Fruit fly (Drosophila melanogaster) whole organism, embryonic: ENCODE data around the gene CG42571.

Experiments used
- ATbp ChIP-seq: fragments of 200-800 bp; sonication (Bioruptor generic); optimal IDR thresholded peaks from 2 replicates; lab custom pipeline; 2017; ENCODE audit warnings: missing biosample characterization, mild to moderate bottlenecking, missing genetic modification characterization, missing genetic modification reagents
- Aef1 ChIP-seq: fragments of 200-800 bp; sonication (Bioruptor generic); IDR thresholded peaks from 3 replicates; pipeline ENCODE4 v1.3.6; 2022; ENCODE audit warnings: missing biosample characterization, missing genetic modification characterization
- Antp ChIP-seq: fragments of 200-800 bp; sonication (Bioruptor generic); optimal IDR thresholded peaks from 3 replicates; lab custom pipeline; 2016; ENCODE audit warnings: missing biosample characterization, missing genetic modification characterization
- CG11093 ChIP-seq: fragments of 200-800 bp; sonication (Bioruptor generic); IDR thresholded peaks from 3 replicates; pipeline ENCODE4 v1.3.6; 2022; ENCODE audit warnings: missing biosample characterization, missing genetic modification characterization
- CG11398 ChIP-seq: fragments of 200-800 bp; sonication (Bioruptor generic); optimal IDR thresholded peaks from 2 replicates; lab custom pipeline; 2016; ENCODE audit warnings: missing biosample characterization, missing genetic modification characterization
- CG11723 ChIP-seq: fragments of 200-800 bp; sonication (Bioruptor generic); optimal IDR thresholded peaks from 2 replicates; lab custom pipeline; 2017; ENCODE audit warnings: missing biosample characterization, mild to moderate bottlenecking, missing genetic modification characterization
- CG12391 ChIP-seq: fragments of 200-800 bp; sonication (Bioruptor generic); optimal IDR thresholded peaks from 3 replicates; lab custom pipeline; 2018; ENCODE audit warnings: missing biosample characterization, mild to moderate bottlenecking, missing genetic modification characterization, moderate library complexity
- CG15011 ChIP-seq: fragments of 200-800 bp; sonication (Bioruptor generic); optimal IDR thresholded peaks from 3 replicates; lab custom pipeline; 2018; ENCODE audit warnings: missing biosample characterization, mild to moderate bottlenecking, missing genetic modification characterization
- CG1832 ChIP-seq: fragments of 200-800 bp; sonication (Bioruptor generic); optimal IDR thresholded peaks from 2 replicates; lab custom pipeline; 2017; ENCODE audit warnings: missing biosample characterization, mild to moderate bottlenecking, missing genetic modification characterization, inconsistent platforms
- CG2116 ChIP-seq: fragments of 200-800 bp; sonication (Bioruptor generic); optimal IDR thresholded peaks from 3 replicates; lab custom pipeline; 2018; ENCODE audit warnings: missing biosample characterization, mild to moderate bottlenecking, missing genetic modification characterization
- CG2678 ChIP-seq: fragments of 200-800 bp; sonication (Bioruptor generic); optimal IDR thresholded peaks from 3 replicates; lab custom pipeline; 2019; ENCODE audit warnings: missing biosample characterization, mild to moderate bottlenecking, missing genetic modification characterization, moderate library complexity
- CG2712 ChIP-seq: fragments of 200-800 bp; optimal IDR thresholded peaks from 3 replicates; lab custom pipeline; 2019; ENCODE audit warnings: missing biosample characterization, mild to moderate bottlenecking, missing genetic modification characterization, moderate library complexity
- CG34376 ChIP-seq: fragments of 200-800 bp; sonication (Bioruptor generic); optimal IDR thresholded peaks from 2 replicates; lab custom pipeline; 2018; ENCODE audit warnings: missing biosample characterization, mild to moderate bottlenecking, missing genetic modification characterization
- CG3847 ChIP-seq: fragments of 200-800 bp; sonication (Bioruptor generic); IDR thresholded peaks from 2 replicates; pipeline ENCODE4 v1.3.6; 2022; ENCODE audit warnings: missing biosample characterization, missing genetic modification characterization
- CG4404 ChIP-seq: fragments of 200-800 bp; sonication (Bioruptor generic); IDR thresholded peaks from 2 replicates; pipeline ENCODE4 v1.3.6; 2022; ENCODE audit warnings: missing biosample characterization, missing genetic modification characterization
- CG6683 ChIP-seq: fragments of 200-800 bp; sonication (Bioruptor generic); optimal IDR thresholded peaks from 2 replicates; lab custom pipeline; 2017; ENCODE audit warnings: missing biosample characterization, mild to moderate bottlenecking, missing genetic modification characterization, missing genetic modification reagents
- CG6765 ChIP-seq: fragments of 200-800 bp; sonication (Bioruptor generic); optimal IDR thresholded peaks from 3 replicates; lab custom pipeline; 2017; ENCODE audit warnings: missing biosample characterization, mild to moderate bottlenecking, missing genetic modification characterization
- CTCF ChIP-seq: fragments of 200-800 bp; sonication (Bioruptor generic); optimal IDR thresholded peaks from 2 replicates; lab custom pipeline; 2017; ENCODE audit warnings: missing biosample characterization, mild to moderate bottlenecking, missing genetic modification characterization, moderate library complexity
- Dll ChIP-seq: fragments of 200-800 bp; sonication (Bioruptor generic); IDR thresholded peaks from 4 replicates; pipeline ENCODE4 v1.3.6; 2022; ENCODE audit warnings: missing biosample characterization, missing genetic modification characterization; ENCODE audit not compliant: partially characterized antibody
- GATAe ChIP-seq: fragments of 200-800 bp; sonication (Bioruptor generic); conservative IDR thresholded peaks from 2 replicates; pipeline ENCODE4 v1.3.6; 2022; ENCODE audit warnings: missing biosample characterization, missing genetic modification characterization
- HmgZ ChIP-seq: fragments of 200-800 bp; sonication (Bioruptor generic); optimal IDR thresholded peaks from 2 replicates; lab custom pipeline; 2018; ENCODE audit warnings: missing biosample characterization, mild to moderate bottlenecking, missing genetic modification characterization
- Lim3 ChIP-seq: fragments of 200-800 bp; sonication (Bioruptor generic); IDR thresholded peaks from 2 replicates; pipeline ENCODE4 v1.3.6; 2022; ENCODE audit warnings: missing biosample characterization, missing genetic modification characterization
- NC2β ChIP-seq: fragments of 200-800 bp; sonication (Bioruptor generic); optimal IDR thresholded peaks from 2 replicates; lab custom pipeline; 2016; ENCODE audit warnings: missing biosample characterization, missing genetic modification characterization
- Nf-YA ChIP-seq: fragments of 200-800 bp; sonication (Bioruptor generic); IDR thresholded peaks from 2 replicates; pipeline ENCODE4 v1.3.6; 2022; ENCODE audit warnings: missing biosample characterization, missing genetic modification characterization
- Oaz ChIP-seq: fragments of 200-800 bp; sonication (Bioruptor generic); IDR thresholded peaks from 2 replicates; pipeline ENCODE4 v1.3.6; 2022; ENCODE audit warnings: missing biosample characterization, missing genetic modification characterization
- Oli ChIP-seq: fragments of 200-800 bp; sonication (Bioruptor generic); optimal IDR thresholded peaks from 2 replicates; lab custom pipeline; 2018; ENCODE audit warnings: missing biosample characterization, mild to moderate bottlenecking, missing genetic modification characterization, moderate library complexity
- Ptx1 ChIP-seq: fragments of 200-800 bp; sonication (Bioruptor generic); IDR thresholded peaks from 2 replicates; pipeline ENCODE4 v1.3.6; 2022; ENCODE audit warnings: missing biosample characterization, missing genetic modification characterization
- Vsx1 ChIP-seq: fragments of 200-800 bp; sonication (Bioruptor generic); optimal IDR thresholded peaks from 2 replicates; lab custom pipeline; 2017; ENCODE audit warnings: missing biosample characterization, mild to moderate bottlenecking, missing genetic modification characterization, missing genetic modification reagents
- ase ChIP-seq: fragments of 200-800 bp; sonication (Bioruptor generic); IDR thresholded peaks from 3 replicates; pipeline ENCODE4 v1.3.6; 2022; ENCODE audit warnings: missing biosample characterization, missing genetic modification characterization
- ato ChIP-seq: fragments of 200-800 bp; sonication (Bioruptor generic); IDR thresholded peaks from 2 replicates; pipeline ENCODE4 v1.3.6; 2022; ENCODE audit warnings: missing biosample characterization, missing genetic modification characterization; ENCODE audit not compliant: partially characterized antibody
- az2 ChIP-seq: fragments of 200-800 bp; sonication (Bioruptor generic); optimal IDR thresholded peaks from 3 replicates; lab custom pipeline; 2016; ENCODE audit warnings: missing biosample characterization, missing genetic modification characterization
- bsh ChIP-seq, 2 experiments: fragments of 200-800 bp; sonication (Bioruptor generic); optimal IDR thresholded peaks; 2 replicates each; lab custom pipeline; 2017 to 2018; ENCODE audit warnings: mild to moderate bottlenecking in 2 of 2, missing biosample characterization in 2 of 2, missing genetic modification characterization in 2 of 2, moderate library complexity in 1 of 2
- dimm ChIP-seq: fragments of 200-800 bp; sonication (Bioruptor generic); IDR thresholded peaks from 2 replicates; pipeline ENCODE4 v1.3.6; 2022; ENCODE audit warnings: missing biosample characterization, missing genetic modification characterization
- ems ChIP-seq: fragments of 200-800 bp; sonication (Bioruptor generic); optimal IDR thresholded peaks from 3 replicates; lab custom pipeline; 2016; ENCODE audit warnings: missing biosample characterization, missing genetic modification characterization
- exex ChIP-seq: fragments of 200-800 bp; sonication (Bioruptor generic); optimal IDR thresholded peaks from 4 replicates; lab custom pipeline; 2018; ENCODE audit warnings: missing biosample characterization, mild to moderate bottlenecking, missing genetic modification characterization, moderate library complexity
- fd64A ChIP-seq: fragments of 200-800 bp; sonication (Bioruptor generic); optimal IDR thresholded peaks from 3 replicates; lab custom pipeline; 2018; ENCODE audit warnings: missing biosample characterization, mild to moderate bottlenecking, missing genetic modification characterization
- fru ChIP-seq: fragments of >200 bp; optimal IDR thresholded peaks from 2 replicates; lab custom pipeline; 2017
- hb ChIP-seq: fragments of 200-800 bp; sonication (Bioruptor generic); IDR thresholded peaks from 3 replicates; pipeline ENCODE4 v1.3.6; 2022; ENCODE audit warnings: missing biosample characterization, missing genetic modification characterization; ENCODE audit not compliant: partially characterized antibody
- ind ChIP-seq: fragments of 200-800 bp; sonication (Bioruptor generic); optimal IDR thresholded peaks from 3 replicates; lab custom pipeline; 2016; ENCODE audit warnings: missing biosample characterization, missing genetic modification characterization
- lov ChIP-seq, 2 experiments: fragments of 200-800 bp in 1 of 2; fragments of >200 bp in 1 of 2; sonication (Bioruptor generic) in 1 of 2; IDR thresholded peaks in 1 of 2; optimal IDR thresholded peaks in 1 of 2; 2 replicates in 1 of 2; 3 replicates in 1 of 2; pipeline versions ENCODE4 v1.3.6 to Lab custom; 2017 to 2022; ENCODE audit warnings: missing biosample characterization in 1 of 2, missing genetic modification characterization in 1 of 2
- mam ChIP-seq: fragments of 200-800 bp; sonication (Bioruptor generic); optimal IDR thresholded peaks from 3 replicates; lab custom pipeline; 2016; ENCODE audit warnings: missing biosample characterization, missing genetic modification characterization
- nau ChIP-seq: fragments of 200-800 bp; sonication (Bioruptor generic); optimal IDR thresholded peaks from 3 replicates; lab custom pipeline; 2017; ENCODE audit warnings: missing biosample characterization, mild to moderate bottlenecking, missing genetic modification characterization, missing genetic modification reagents
- peb ChIP-seq: fragments of 200-800 bp; sonication (Bioruptor generic); IDR thresholded peaks from 2 replicates; pipeline ENCODE4 v1.3.6; 2022; ENCODE audit warnings: missing biosample characterization, missing genetic modification characterization
- ro ChIP-seq: fragments of 200-800 bp; sonication (Bioruptor generic); IDR thresholded peaks from 2 replicates; pipeline ENCODE4 v1.3.6; 2022; ENCODE audit warnings: missing biosample characterization, missing genetic modification characterization
- sc ChIP-seq, 3 experiments: fragments of >200 bp in 2 of 3; fragments of 200-800 bp in 1 of 3; sonication (Bioruptor generic) in 1 of 3; optimal IDR thresholded peaks; 2 replicates in 2 of 3; 3 replicates in 1 of 3; lab custom pipeline; 2017; ENCODE audit warnings: mild to moderate bottlenecking in 1 of 3, missing biosample characterization in 1 of 3, missing genetic modification characterization in 1 of 3, missing genetic modification reagents in 1 of 3
- schlank ChIP-seq: fragments of 200-800 bp; sonication (Bioruptor generic); optimal IDR thresholded peaks from 2 replicates; lab custom pipeline; 2018; ENCODE audit warnings: missing biosample characterization, mild to moderate bottlenecking, missing genetic modification characterization
- trh ChIP-seq: fragments of 200-800 bp; sonication (Bioruptor generic); optimal IDR thresholded peaks from 2 replicates; lab custom pipeline; 2016; ENCODE audit warnings: missing biosample characterization, missing genetic modification characterization
- tx ChIP-seq: fragments of 200-800 bp; sonication (Bioruptor generic); optimal IDR thresholded peaks from 2 replicates; lab custom pipeline; 2016; ENCODE audit warnings: missing biosample characterization, missing genetic modification characterization
- wek ChIP-seq: fragments of 200-800 bp; sonication (Bioruptor generic); optimal IDR thresholded peaks from 3 replicates; lab custom pipeline; 2018; ENCODE audit warnings: missing biosample characterization, mild to moderate bottlenecking, missing genetic modification characterization, moderate library complexity
- zen2 ChIP-seq: fragments of 200-800 bp; sonication (Bioruptor generic); IDR thresholded peaks from 3 replicates; pipeline ENCODE4 v1.3.6; 2022; ENCODE audit warnings: missing biosample characterization, missing genetic modification characterization; ENCODE audit not compliant: partially characterized antibody

CG42571 gene

dm6 chr3L:15699626-15700337 lies 16.5 kb upstream of the CG42571 start, which contains the start of gene comm2 (continued):
- TF ChIP-seq ase (GFP tag; lab: Robert Waterston, UW) (no peak), sc (optimal IDR thresholded peaks at IDR 0.05; lab: Kevin White, UChicago) (no peak), sc (GFP tag; optimal IDR thresholded peaks at IDR 0.05; lab: Kevin White, UChicago) (no peak), HmgZ (tag; lab: Kevin White, UChicago) (no peak), fru (lab: Kevin White, UChicago) (no peak), CG2712 (no peak), tx (GFP tag; lab: Kevin White, UChicago) (no peak), CG2116 (GFP tag; lab: Kevin White, UChicago) (no peak), CTCF (GFP tag; lab: Kevin White, UChicago) (no peak), ind (no peak), fd64A (GFP tag; lab: Kevin White, UChicago) (peak; percentile 15), zen2 (GFP tag; lab: Robert Waterston, UW) (peak; percentile 63), CG11398 (no peak), NC2β (GFP tag; lab: Kevin White, UChicago) (no peak), Nf-YA (no peak), trh (GFP tag; lab: Kevin White, UChicago) (no peak), mam (GFP tag; lab: Kevin White, UChicago) (no peak), CG1832 (no peak), Antp (GFP tag; lab: Kevin White, UChicago) (no peak), nau (GFP tag; lab: Kevin White, UChicago) (no peak), az2 (GFP tag; lab: Kevin White, UChicago) (no peak), lov (optimal IDR thresholded peaks at IDR 0.05; lab: Kevin White, UChicago) (no peak), lov (GFP tag; IDR thresholded peaks at IDR 0.05; lab: Robert Waterston, UW) (0 out of 3 replicates have a peak, but pooled peaks have one; percentile 3), CG11723 (GFP tag; lab: Kevin White, UChicago) (no peak), schlank (tag; lab: Kevin White, UChicago) (no peak), Aef1 (GFP tag; lab: Robert Waterston, UW) (no peak), bsh (GFP tag; optimal IDR thresholded peaks at IDR 0.05; lab: Kevin White, UChicago) (no peak), exex (tag; lab: Kevin White, UChicago) (no peak), CG12391 (no peak), CG4404 (GFP tag; lab: Robert Waterston, UW) (no peak), ems (GFP tag; lab: Kevin White, UChicago) (no peak), GATAe (no peak), ato (GFP tag; lab: Robert Waterston, UW) (no peak), CG2678 (peak; percentile 8), Oli (tag; lab: Kevin White, UChicago) (no peak), hb (GFP tag; lab: Robert Waterston, UW) (no peak), Vsx1 (GFP tag; lab: Kevin White, UChicago) (no peak), Dll (GFP tag; lab: Robert Waterston, UW) (peak; percentile 46; the same call in 1 of the 4 replicates), CG3847 (GFP tag; lab: Robert Waterston, UW) (no peak), CG6683 (GFP tag; lab: Kevin White, UChicago) (no peak), CG15011 (no peak), Oaz (GFP tag; lab: Robert Waterston, UW) (no peak), CG6765 (GFP tag; lab: Kevin White, UChicago) (no peak), Ptx1 (GFP tag; lab: Robert Waterston, UW) (no peak), CG11093 (no peak), Lim3 (no peak), ATbp (GFP tag; lab: Kevin White, UChicago) (no peak), ro (GFP tag; lab: Robert Waterston, UW) (no peak), CG34376 (no peak), dimm (GFP tag; lab: Robert Waterston, UW) (no peak), wek (GFP tag; lab: Kevin White, UChicago) (no peak), peb (GFP tag; lab: Robert Waterston, UW) (no peak)
